Worm (Caenorhabditis elegans) whole organism, L1 larva: ENCODE data around the gene ucr-2.2.
A peak's percentile ranks its signal among the peaks of the same experiment; 100 is the strongest.

Experiments used
- C04F5.9 ChIP-seq: sonication (generic microtip); optimal IDR thresholded peaks from 2 replicates; lab custom pipeline; 2016; ENCODE audit warnings: missing genetic modification characterization, missing compliant biosample characterization
- C34B4.2 ChIP-seq: sonication (generic microtip); optimal IDR thresholded peaks from 2 replicates; lab custom pipeline; 2017; ENCODE audit warnings: mild to moderate bottlenecking, missing genetic modification characterization, missing compliant biosample characterization
- F16B12.6 ChIP-seq: fragments of 150-350 bp; optimal IDR thresholded peaks from 2 replicates; lab custom pipeline; 2014; ENCODE audit warnings: missing biosample characterization, missing genetic modification characterization
- aha-1 ChIP-seq: fragments of 150-350 bp; optimal IDR thresholded peaks from 2 replicates; lab custom pipeline; 2014; ENCODE audit warnings: missing biosample characterization, missing genetic modification characterization
- alr-1 ChIP-seq: fragments of 200-800 bp; sonication (Bioruptor generic); optimal IDR thresholded peaks from 2 replicates; lab custom pipeline; 2018; ENCODE audit warnings: borderline replicate concordance, mild to moderate bottlenecking, missing genetic modification characterization, missing compliant biosample characterization
- aly-2 ChIP-seq: fragments of 150-350 bp; optimal IDR thresholded peaks from 2 replicates; lab custom pipeline; 2014; ENCODE audit warnings: missing biosample characterization, missing genetic modification characterization
- ama-1 ChIP-seq: fragments of 150-350 bp; optimal IDR thresholded peaks from 2 replicates; lab custom pipeline; 2014
- blmp-1 ChIP-seq: fragments of 150-350 bp; optimal IDR thresholded peaks from 2 replicates; lab custom pipeline; 2014; ENCODE audit warnings: missing biosample characterization, missing genetic modification characterization
- ceh-63 ChIP-seq: fragments of 200-800 bp; sonication (Bioruptor generic); optimal IDR thresholded peaks from 2 replicates; lab custom pipeline; 2018; ENCODE audit warnings: mild to moderate bottlenecking, missing genetic modification characterization, missing compliant biosample characterization
- ceh-82 ChIP-seq, 3 experiments: fragments of 150-350 bp in 1 of 3; sonication (generic microtip) in 2 of 3; optimal IDR thresholded peaks; 2 replicates each; lab custom pipeline; 2014 to 2017; ENCODE audit warnings: missing biosample characterization in 3 of 3, missing genetic modification characterization in 3 of 3
- ceh-88 ChIP-seq: fragments of 200-800 bp; sonication (Bioruptor generic); IDR thresholded peaks from 2 replicates; pipeline ENCODE4 v1.3.6; 2022; ENCODE audit warnings: missing genetic modification characterization, missing compliant biosample characterization
- dpl-1 ChIP-seq, 3 experiments: fragments of 150-350 bp in 2 of 3; sonication (generic microtip) in 1 of 3; optimal IDR thresholded peaks; 2 replicates each; lab custom pipeline; 2014 to 2017; ENCODE audit warnings: missing biosample characterization in 3 of 3, missing genetic modification characterization in 3 of 3, missing genetic modification reagents in 3 of 3
- efl-1 ChIP-seq, 4 experiments: fragments of 150-350 bp; optimal IDR thresholded peaks in 3 of 4; peaks in 1 of 4; 1 replicate in 1 of 4; 2 replicates in 3 of 4; lab custom pipeline; 2014; ENCODE audit warnings: missing biosample characterization in 2 of 4, missing genetic modification characterization in 2 of 4, missing genetic modification reagents in 2 of 4
- efl-3 ChIP-seq: fragments of 200-800 bp; sonication (Bioruptor generic); optimal IDR thresholded peaks from 2 replicates; lab custom pipeline; 2018; ENCODE audit warnings: mild to moderate bottlenecking, missing genetic modification characterization, missing compliant biosample characterization
- egl-13 ChIP-seq: sonication (generic microtip); optimal IDR thresholded peaks from 2 replicates; lab custom pipeline; 2016; ENCODE audit warnings: missing genotype, missing genetic modification reagents, missing genetic modification characterization, missing compliant biosample characterization
- egl-27 ChIP-seq, 2 experiments: fragments of 150-350 bp in 1 of 2; sonication (generic microtip); optimal IDR thresholded peaks; 3 replicates each; lab custom pipeline; 2017 to 2018; ENCODE audit warnings: missing biosample characterization in 2 of 2, missing genetic modification characterization in 2 of 2, missing genetic modification reagents in 2 of 2
- elt-2 ChIP-seq: sonication (generic microtip); optimal IDR thresholded peaks from 2 replicates; lab custom pipeline; 2016; ENCODE audit warnings: missing genetic modification characterization, mild to moderate bottlenecking, inconsistent platforms, missing compliant biosample characterization, missing genetic modification reagents
- elt-3 ChIP-seq, 6 experiments: fragments of 150-350 bp in 1 of 6; sonication (generic microtip); optimal IDR thresholded peaks; 2 replicates each; lab custom pipeline; 2017 to 2018; ENCODE audit warnings: missing biosample characterization in 6 of 6, missing genetic modification characterization in 6 of 6, inconsistent platforms in 1 of 6
- ets-5 ChIP-seq: fragments of 200-800 bp; sonication (Bioruptor generic); IDR thresholded peaks from 2 replicates; pipeline ENCODE4 v1.3.6; 2022; ENCODE audit warnings: missing genetic modification characterization, missing compliant biosample characterization
- fkh-8 ChIP-seq: sonication (generic microtip); optimal IDR thresholded peaks from 2 replicates; lab custom pipeline; 2016; ENCODE audit warnings: mild to moderate bottlenecking, missing genetic modification characterization, missing compliant biosample characterization
- grh-1 ChIP-seq: fragments of 200-800 bp; sonication (Bioruptor generic); IDR thresholded peaks from 2 replicates; pipeline ENCODE4 v1.3.6; 2022; ENCODE audit warnings: missing genetic modification reagents, missing genetic modification characterization, missing compliant biosample characterization
- hlh-17 ChIP-seq: fragments of 200-800 bp; sonication (Bioruptor generic); optimal IDR thresholded peaks from 2 replicates; lab custom pipeline; 2018; ENCODE audit warnings: missing genetic modification characterization, mild to moderate bottlenecking, missing compliant biosample characterization, moderate library complexity, borderline replicate concordance
- hlh-4 ChIP-seq: sonication (generic microtip); optimal IDR thresholded peaks from 2 replicates; lab custom pipeline; 2016; ENCODE audit warnings: mild to moderate bottlenecking, missing genetic modification characterization, missing compliant biosample characterization
- hpl-2 ChIP-seq: fragments of 150-350 bp; optimal IDR thresholded peaks from 2 replicates; lab custom pipeline; 2014; ENCODE audit warnings: missing biosample characterization, missing genetic modification reagents, missing genetic modification characterization
- jun-1 ChIP-seq: fragments of 150-350 bp; optimal IDR thresholded peaks from 2 replicates; lab custom pipeline; 2014; ENCODE audit warnings: missing biosample characterization, missing genetic modification reagents, missing genetic modification characterization
- lin-13 ChIP-seq: fragments of 150-350 bp; optimal IDR thresholded peaks from 2 replicates; lab custom pipeline; 2014; ENCODE audit warnings: missing biosample characterization, missing genetic modification reagents, missing genetic modification characterization
- lin-14 ChIP-seq: fragments of 200-800 bp; sonication (Bioruptor generic); optimal IDR thresholded peaks from 2 replicates; lab custom pipeline; 2018; ENCODE audit warnings: mild to moderate bottlenecking, missing genetic modification characterization, moderate library complexity, missing compliant biosample characterization
- lin-35 ChIP-seq, 2 experiments: fragments of 150-350 bp; optimal IDR thresholded peaks; 2 replicates each; lab custom pipeline; 2014; ENCODE audit warnings: missing biosample characterization in 2 of 2, missing genetic modification characterization in 2 of 2, missing genetic modification reagents in 2 of 2
- lin-39 ChIP-seq: fragments of 150-350 bp; optimal IDR thresholded peaks from 2 replicates; lab custom pipeline; 2014; ENCODE audit warnings: missing biosample characterization, missing genetic modification reagents, missing genetic modification characterization
- lir-3 ChIP-seq: sonication (generic microtip); optimal IDR thresholded peaks from 2 replicates; lab custom pipeline; 2016; ENCODE audit warnings: mild to moderate bottlenecking, missing genetic modification characterization, moderate library complexity, missing compliant biosample characterization; ENCODE audit not compliant: poor library complexity
- lsy-2 ChIP-seq, 2 experiments: fragments of 150-350 bp; optimal IDR thresholded peaks; 2 replicates each; lab custom pipeline; 2014; ENCODE audit warnings: missing biosample characterization in 2 of 2, missing genetic modification characterization in 2 of 2
- mab-9 ChIP-seq: fragments of 200-800 bp; sonication (Bioruptor generic); IDR thresholded peaks from 2 replicates; pipeline ENCODE4 v1.3.6; 2022; ENCODE audit warnings: missing genetic modification reagents, missing genetic modification characterization, missing compliant biosample characterization
- mdl-1 ChIP-seq, 2 experiments: fragments of 150-350 bp; optimal IDR thresholded peaks; 2 replicates each; lab custom pipeline; 2014 to 2017; ENCODE audit warnings: missing biosample characterization in 2 of 2, missing genetic modification characterization in 2 of 2, inconsistent platforms in 1 of 2
- mef-2 ChIP-seq: fragments of 150-350 bp; optimal IDR thresholded peaks from 2 replicates; lab custom pipeline; 2014; ENCODE audit warnings: missing biosample characterization, missing genetic modification characterization
- nhr-20 ChIP-seq: sonication (generic microtip); optimal IDR thresholded peaks from 2 replicates; lab custom pipeline; 2016; ENCODE audit warnings: mild to moderate bottlenecking, missing genetic modification characterization, missing compliant biosample characterization
- nhr-28 ChIP-seq: fragments of 150-350 bp; optimal IDR thresholded peaks from 2 replicates; lab custom pipeline; 2014; ENCODE audit warnings: missing biosample characterization, missing genetic modification characterization
- nhr-71 ChIP-seq: sonication (generic microtip); optimal IDR thresholded peaks from 2 replicates; lab custom pipeline; 2016; ENCODE audit warnings: mild to moderate bottlenecking, missing genetic modification characterization, moderate library complexity, missing compliant biosample characterization
- nhr-76 ChIP-seq: sonication (generic microtip); optimal IDR thresholded peaks from 2 replicates; lab custom pipeline; 2017; ENCODE audit warnings: missing biosample characterization, missing genetic modification characterization
- nhr-90 ChIP-seq: sonication (generic microtip); optimal IDR thresholded peaks from 2 replicates; lab custom pipeline; 2016; ENCODE audit warnings: mild to moderate bottlenecking, missing genetic modification characterization, missing compliant biosample characterization; ENCODE audit not compliant: poor library complexity
- pax-3 ChIP-seq: fragments of 200-800 bp; sonication (Bioruptor generic); optimal IDR thresholded peaks from 2 replicates; lab custom pipeline; 2018; ENCODE audit warnings: mild to moderate bottlenecking, missing genetic modification characterization, moderate library complexity, missing compliant biosample characterization
- snpc-4 ChIP-seq: fragments of 150-350 bp; optimal IDR thresholded peaks from 2 replicates; lab custom pipeline; 2014; ENCODE audit warnings: missing biosample characterization, missing genetic modification characterization
- sox-4 ChIP-seq: sonication (generic microtip); optimal IDR thresholded peaks from 2 replicates; lab custom pipeline; 2016; ENCODE audit warnings: missing genetic modification characterization, missing compliant biosample characterization
- sup-37 ChIP-seq: fragments of 200-800 bp; sonication (Bioruptor generic); optimal IDR thresholded peaks from 2 replicates; lab custom pipeline; 2018; ENCODE audit warnings: mild to moderate bottlenecking, missing genetic modification characterization, missing compliant biosample characterization
- tbx-2 ChIP-seq: sonication (generic microtip); optimal IDR thresholded peaks from 2 replicates; lab custom pipeline; 2016; ENCODE audit warnings: missing genetic modification characterization, missing compliant biosample characterization
- unc-62 ChIP-seq: fragments of 150-350 bp; optimal IDR thresholded peaks from 2 replicates; lab custom pipeline; 2014; ENCODE audit warnings: missing biosample characterization, missing genetic modification reagents, missing genetic modification characterization
- unc-86 ChIP-seq: sonication (generic microtip); optimal IDR thresholded peaks from 2 replicates; lab custom pipeline; 2016; ENCODE audit warnings: missing genetic modification characterization, missing compliant biosample characterization
- unc-98 ChIP-seq: fragments of 200-800 bp; sonication (Bioruptor generic); IDR thresholded peaks from 2 replicates; pipeline ENCODE4 v1.3.6; 2022; ENCODE audit warnings: missing genetic modification characterization, missing compliant biosample characterization
- xbp-1 ChIP-seq: sonication (generic microtip); optimal IDR thresholded peaks from 2 replicates; lab custom pipeline; 2016; ENCODE audit warnings: missing genetic modification characterization, missing compliant biosample characterization
- ztf-11 ChIP-seq, 2 experiments: sonication (generic microtip); optimal IDR thresholded peaks; 2 replicates each; lab custom pipeline; 2016 to 2017; ENCODE audit warnings: missing genetic modification characterization in 2 of 2, missing biosample characterization in 1 of 2, missing compliant biosample characterization in 1 of 2
- ztf-4 ChIP-seq: fragments of 150-350 bp; optimal IDR thresholded peaks from 2 replicates; lab custom pipeline; 2014; ENCODE audit warnings: missing biosample characterization, missing genetic modification characterization

ucr-2.2 gene

DNA sequence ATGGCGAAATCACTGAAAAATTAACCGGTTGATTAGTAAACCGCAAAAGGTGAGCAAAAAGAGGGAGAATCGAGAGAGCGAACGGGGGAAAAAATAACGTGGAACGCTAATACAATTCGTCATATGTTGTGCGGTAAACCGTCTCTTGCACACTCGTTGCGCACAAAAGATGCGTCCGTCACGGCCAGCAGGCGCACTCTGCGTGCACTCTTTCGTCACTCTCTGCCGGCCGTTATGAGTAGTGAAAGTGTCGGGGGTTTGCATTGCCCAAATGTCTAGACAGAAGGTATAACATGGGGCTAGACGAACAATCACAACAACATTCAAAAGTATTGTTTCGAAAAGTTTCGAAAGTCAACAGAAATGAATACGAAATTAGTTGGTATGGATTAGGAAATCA is 7.8 kb downstream of the ucr-2.2 start, which contains the start of gene pkhm-2 (continued):
- TF ChIP-seq lin-13 (GFP tag; lab: Kevin White, UChicago), result peak; percentile 85
- TF ChIP-seq ceh-63 (GFP tag; lab: Kevin White, UChicago), result no peak
- peak; percentile 84 to 88 (median 85) for TF ChIP-seq ceh-82 (tag; optimal IDR thresholded peaks at IDR 0.05; lab: Kevin White, UChicago)
- TF ChIP-seq C34B4.2, result no peak
- peak; percentile 47 for TF ChIP-seq C04F5.9
- peak; percentile 31 for TF ChIP-seq aly-2
- TF ChIP-seq mab-9 (GFP tag; lab: Robert Waterston, UW), result peak; percentile 61
- no peak for TF ChIP-seq alr-1 (tag; lab: Kevin White, UChicago)
- TF ChIP-seq elt-3 (tag; optimal IDR thresholded peaks at IDR 0.05; lab: Kevin White, UChicago), result peak in 5 of 6 experiments; percentile 31 to 88 (median 71)
- peak; percentile 67 for TF ChIP-seq elt-2
- TF ChIP-seq grh-1 (GFP tag; lab: Robert Waterston, UW), result peak; percentile 92
- no peak for TF ChIP-seq ets-5
- no peak for TF ChIP-seq mef-2 (tag; lab: Kevin White, UChicago)
- peak in 1 of 2 experiments; percentile 90 for TF ChIP-seq mdl-1 (tag; optimal IDR thresholded peaks at IDR 0.05; lab: Kevin White, UChicago)
- TF ChIP-seq lsy-2 (tag; optimal IDR thresholded peaks at IDR 0.05; lab: Kevin White, UChicago), result peak; percentile 86 to 89
- TF ChIP-seq unc-62 (GFP tag; lab: Kevin White, UChicago), result no peak
- no peak for TF ChIP-seq nhr-28 (tag; lab: Kevin White, UChicago)
- peak; percentile 80 for TF ChIP-seq lin-39 (tag; lab: Kevin White, UChicago)
- TF ChIP-seq hlh-4 (tag; lab: Kevin White, UChicago), result no peak
- peak; percentile 73 for TF ChIP-seq hpl-2 (GFP tag; lab: Kevin White, UChicago)
- TF ChIP-seq ceh-88 (GFP tag; lab: Robert Waterston, UW), result peak; percentile 65
- no peak for TF ChIP-seq ama-1 (lab: Kevin White, UChicago)
- TF ChIP-seq lir-3, result no peak
- TF ChIP-seq egl-13 (tag; lab: Kevin White, UChicago), result peak; percentile 87
- peak; percentile 94 for TF ChIP-seq nhr-20
- TF ChIP-seq efl-3 (GFP tag; lab: Kevin White, UChicago), result no peak
- peak; percentile 91 for TF ChIP-seq snpc-4 (tag; lab: Kevin White, UChicago)
- peak; percentile 74 for TF ChIP-seq fkh-8 (tag; lab: Kevin White, UChicago)
- peak; percentile 84 for TF ChIP-seq jun-1 (tag; lab: Kevin White, UChicago)
- peak in 1 of 2 experiments; percentile 59 for TF ChIP-seq ztf-11 (tag; optimal IDR thresholded peaks at IDR 0.05; lab: Kevin White, UChicago)
- TF ChIP-seq pax-3 (tag; lab: Kevin White, UChicago), result peak; percentile 59
- peak; percentile 89 for TF ChIP-seq tbx-2
- peak; percentile 84 for TF ChIP-seq unc-86 (tag; lab: Kevin White, UChicago)
- peak; percentile 77 to 90 for TF ChIP-seq lin-35 (GFP tag; optimal IDR thresholded peaks at IDR 0.05; lab: Kevin White, UChicago)
- peak; percentile 73 for TF ChIP-seq sup-37 (GFP tag; lab: Kevin White, UChicago)
- TF ChIP-seq nhr-90, result peak; percentile 95
- no peak for TF ChIP-seq egl-27 (tag; optimal IDR thresholded peaks at IDR 0.05; lab: Kevin White, UChicago)
- no peak for TF ChIP-seq hlh-17 (GFP tag; lab: Kevin White, UChicago)

DNA sequence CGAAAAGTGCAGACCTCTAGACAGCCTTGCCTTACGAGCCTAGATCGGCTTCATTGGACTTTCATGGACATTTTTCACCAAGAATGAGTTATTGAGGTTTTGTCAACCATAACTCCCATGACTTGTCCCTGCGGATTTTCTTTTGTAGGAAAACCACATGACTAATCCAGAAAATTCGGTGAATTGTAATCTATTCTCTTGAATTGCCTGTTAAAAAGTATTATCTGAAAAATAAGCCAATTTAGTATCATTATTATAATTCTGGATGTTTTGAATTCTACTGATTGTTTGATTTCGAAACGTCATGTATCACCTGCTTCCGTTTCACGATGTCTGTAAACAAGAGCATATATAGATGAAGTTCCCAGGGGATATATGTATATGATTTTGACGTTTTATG is 14.8 kb downstream of the ucr-2.2 start:
- TF ChIP-seq efl-3 (GFP tag; lab: Kevin White, UChicago) (no peak), sox-4 (tag; lab: Kevin White, UChicago) (peak; percentile 68), nhr-71 (tag; lab: Kevin White, UChicago) (peak; percentile 27), F16B12.6 (no peak), ama-1 (lab: Kevin White, UChicago) (no peak), C04F5.9 (no peak), dpl-1 (GFP tag; optimal IDR thresholded peaks at IDR 0.05; lab: Kevin White, UChicago) (no peak), aha-1 (no peak), blmp-1 (no peak), C34B4.2 (no peak), ztf-4 (tag; lab: Kevin White, UChicago) (no peak), nhr-76 (tag; lab: Kevin White, UChicago) (no peak), pax-3 (tag; lab: Kevin White, UChicago) (peak; percentile 36), efl-1 (optimal IDR thresholded peaks at IDR 0.05; lab: Kevin White, UChicago) (no peak), efl-1 (GFP tag; optimal IDR thresholded peaks at IDR 0.05 in 1 of 2; lab: Kevin White, UChicago) (no peak), lir-3 (no peak), elt-3 (tag; optimal IDR thresholded peaks at IDR 0.05; lab: Kevin White, UChicago) (no peak), snpc-4 (tag; lab: Kevin White, UChicago) (no peak), ets-5 (no peak), xbp-1 (tag; lab: Kevin White, UChicago) (no peak), lin-39 (tag; lab: Kevin White, UChicago) (no peak), lin-14 (GFP tag; lab: Kevin White, UChicago) (no peak), unc-98 (no peak)
